Fruit fly (Drosophila melanogaster) whole organism, larva: ENCODE data around the gene eater.

Experiments
- noc ChIP-seq: fragments of 200-800 bp; sonication (Bioruptor generic); optimal IDR thresholded peaks from 3 replicates; lab custom pipeline; 2019; ENCODE audit warnings: missing biosample characterization, mild to moderate bottlenecking, missing genetic modification characterization, moderate library complexity

Gene eater

DNA sequence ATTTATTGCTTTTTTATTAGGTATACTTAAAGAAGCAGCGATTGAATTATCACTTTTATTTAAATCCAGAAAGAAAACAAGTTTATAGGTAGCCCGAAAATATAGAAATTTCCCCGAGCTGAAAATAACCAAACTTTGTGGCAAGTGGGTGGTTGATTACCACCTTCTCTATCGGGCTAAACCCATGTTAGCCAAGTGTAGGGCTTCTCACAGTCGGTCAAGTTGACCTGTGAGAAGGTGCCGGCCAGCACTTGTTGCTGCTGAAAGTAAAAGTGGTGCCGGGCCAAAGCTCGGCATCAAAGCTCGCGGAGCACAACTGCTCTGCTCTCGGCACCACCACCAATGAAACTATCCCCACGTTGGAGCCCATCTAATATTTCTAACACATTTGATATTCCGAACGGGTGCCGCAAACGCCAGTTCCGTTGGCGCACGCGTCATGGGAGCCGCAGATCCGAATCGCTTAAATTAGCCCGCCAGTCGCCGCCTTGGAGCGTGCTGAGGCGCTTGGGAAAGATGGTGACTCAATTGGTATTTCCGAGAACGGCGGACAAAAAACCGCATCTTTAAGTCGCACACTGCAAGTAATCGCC lies 28.5 kb downstream of the eater start:
- no peak for TF ChIP-seq noc (tag; lab: Kevin White, UChicago)

dm6 chr3R:27069810-27070625 lies 29.5 kb downstream of the eater start, which contains the start of gene spz:
spz (minus strand) TSS chr3R:27070070.
- no peak for TF ChIP-seq noc (tag; lab: Kevin White, UChicago)

DNA sequence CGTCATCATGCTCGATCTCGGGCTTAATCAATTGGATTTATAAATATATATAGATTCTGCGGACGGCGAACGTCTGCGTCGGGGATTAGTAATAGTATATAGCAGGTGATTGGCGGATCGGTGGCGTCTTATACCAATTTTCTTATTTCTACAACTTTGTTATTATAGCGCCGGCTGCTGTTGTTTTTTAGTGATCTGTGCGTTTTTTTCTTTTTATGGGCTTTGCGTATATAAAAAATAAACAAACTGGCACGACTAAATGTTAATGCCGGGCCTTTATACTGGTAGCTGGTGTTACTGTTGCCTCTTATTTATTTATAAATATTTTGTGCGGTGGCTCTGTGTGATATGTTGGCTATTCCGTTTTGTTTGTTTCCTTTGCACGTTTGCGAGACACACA lies 30.3 kb downstream of the eater start:
- no peak for TF ChIP-seq noc (tag; lab: Kevin White, UChicago)

- TF ChIP-seq noc (tag; lab: Kevin White, UChicago), result no peak
Observed at dm6 chr3R:27067362-27067761, 32.1 kb downstream of the eater start.

- TF ChIP-seq noc (tag; lab: Kevin White, UChicago), result no peak
Observed at dm6 chr3R:27065136-27065535, 34.3 kb downstream of the eater start, which contains the start of gene CG43935. CG43935 (plus strand) TSS chr3R:27065436.

dm6 chr3R:27064099-27064498 lies 35.4 kb downstream of the eater start, which contains the start of gene Nep5:
Nep5 (minus strand) TSS chr3R:27064199.
- TF ChIP-seq noc (tag; lab: Kevin White, UChicago), result no peak

- no peak for TF ChIP-seq noc (tag; lab: Kevin White, UChicago)
Observed at dm6 chr3R:27061916-27062315, 37.6 kb downstream of the eater start, which contains the start of gene CG34292. CG34292 (plus strand) TSS chr3R:27062216.

DNA sequence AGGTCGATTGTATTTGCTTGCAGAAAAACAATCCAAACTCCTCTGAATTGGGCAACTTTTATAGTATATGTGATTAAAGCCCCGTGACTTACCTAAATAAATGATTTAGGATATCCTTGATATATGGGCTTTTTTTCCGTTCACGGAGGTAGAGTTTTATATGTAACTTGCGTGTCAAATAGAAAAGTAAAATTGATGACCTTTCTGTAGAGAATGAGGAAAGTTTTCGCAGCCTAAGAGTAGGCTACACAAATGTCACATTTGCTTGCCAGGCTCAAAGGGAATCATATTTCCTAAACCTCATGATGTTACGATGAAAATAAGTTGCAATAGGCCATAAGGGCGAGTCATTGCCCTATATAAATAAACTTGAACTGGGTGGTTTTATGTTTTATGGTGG lies 43.3 kb downstream of the eater start:
- TF ChIP-seq noc (tag; lab: Kevin White, UChicago), result no peak

dm6 chr3R:27049549-27049948 lies 49.9 kb downstream of the eater start:
- no peak for TF ChIP-seq noc (tag; lab: Kevin White, UChicago)

DNA sequence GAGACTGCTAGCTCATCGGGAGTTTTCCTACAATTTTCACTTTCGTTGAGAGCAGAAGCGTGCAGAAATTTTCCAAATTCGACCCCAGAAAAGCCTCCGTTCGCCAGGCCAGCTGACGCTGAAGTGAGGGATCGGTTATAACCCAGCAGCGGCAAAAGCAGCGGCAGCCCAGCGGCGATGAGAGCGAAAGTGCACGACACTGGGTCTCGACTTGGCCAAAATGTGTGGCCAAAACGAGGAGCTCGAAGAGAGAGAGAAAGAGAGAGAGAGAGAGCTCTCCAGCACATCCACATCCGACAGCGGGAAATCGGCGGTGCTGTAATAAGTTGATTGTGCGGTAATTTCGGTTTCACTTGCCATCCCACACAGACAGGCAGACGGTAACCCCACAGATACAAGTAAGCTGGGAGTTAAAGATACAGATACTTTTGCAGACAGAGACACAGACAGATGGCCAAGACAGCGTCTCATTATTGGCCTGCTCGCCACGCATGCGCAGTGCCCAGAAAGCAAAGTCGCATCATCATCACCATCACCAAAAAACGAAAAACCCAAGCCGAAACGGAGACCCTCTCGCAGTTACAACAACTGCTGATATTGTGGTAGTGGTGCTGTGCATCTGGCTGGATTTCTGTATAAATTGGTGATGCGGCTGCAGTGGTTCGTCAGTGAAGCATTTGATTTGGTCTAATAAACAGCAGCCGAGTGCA lies 50.8 kb downstream of the eater start, which contains the start of gene TwdlT:
TSS of gene TwdlT (plus strand) at position 660 of the 710 bp plus-strand sequence.
- no peak for TF ChIP-seq noc (tag; lab: Kevin White, UChicago)
